Worm (Caenorhabditis elegans) whole organism, young adult: Measurements from ENCODE around the gene C07B5.3.

Source experiments
- ama-1 ChIP-seq, 3 experiments: fragments of 150-350 bp in 1 of 3; sonication (generic microtip) in 2 of 3; optimal IDR thresholded peaks; 2 replicates each; lab custom pipeline; 2014 to 2018; ENCODE audit warnings: missing biosample characterization in 2 of 3, missing genetic modification characterization in 2 of 3, missing genetic modification reagents in 2 of 3
- cebp-2 ChIP-seq: fragments of 200-800 bp; sonication (Bioruptor generic); IDR thresholded peaks from 2 replicates; pipeline ENCODE4 v1.3.6; 2022; ENCODE audit warnings: missing genetic modification characterization, missing compliant biosample characterization
- nfya-2 ChIP-seq: fragments of 200-800 bp; sonication (Bioruptor generic); IDR thresholded peaks from 2 replicates; pipeline ENCODE4 v1.3.6; 2022; ENCODE audit warnings: missing genetic modification reagents, missing genetic modification characterization, missing compliant biosample characterization
- tbx-9 ChIP-seq: sonication (generic microtip); optimal IDR thresholded peaks from 2 replicates; lab custom pipeline; 2016; ENCODE audit warnings: borderline replicate concordance, missing genetic modification characterization, inconsistent platforms, missing compliant biosample characterization

DNA sequence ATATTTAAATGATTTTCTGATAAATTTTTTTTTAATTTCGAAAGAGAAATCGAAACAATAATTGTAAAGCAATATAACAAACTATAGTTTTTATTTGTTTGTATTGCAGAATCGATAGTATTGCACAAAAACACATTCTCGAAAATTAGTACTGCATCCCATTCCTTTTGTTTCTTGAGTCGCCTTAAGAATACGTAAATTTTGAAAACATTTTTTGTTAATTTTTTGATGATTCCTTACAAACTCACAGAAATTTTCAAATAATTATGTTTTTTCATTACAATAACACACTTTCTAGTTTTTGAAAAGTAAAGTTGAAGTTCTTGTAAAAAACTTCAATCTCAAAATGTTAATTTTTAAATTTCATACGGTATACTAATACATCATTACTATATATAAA lies 36.9 kb downstream of the C07B5.3 start:
- TF ChIP-seq ama-1 (optimal IDR thresholded peaks at IDR 0.05; lab: Kevin White, UChicago) (no peak), ama-1 (GFP tag; optimal IDR thresholded peaks at IDR 0.05; lab: Kevin White, UChicago) (no peak), tbx-9 (tag; lab: Kevin White, UChicago) (no peak), cebp-2 (GFP tag; lab: Robert Waterston, UW) (no peak), nfya-2 (GFP tag; lab: Robert Waterston, UW) (no peak)
